Worm (Caenorhabditis elegans): Measurements from ENCODE around the gene nlp-27.
A peak's percentile ranks its signal among the peaks of the same experiment; 100 is the strongest.

nlp-27 gene

DNA sequence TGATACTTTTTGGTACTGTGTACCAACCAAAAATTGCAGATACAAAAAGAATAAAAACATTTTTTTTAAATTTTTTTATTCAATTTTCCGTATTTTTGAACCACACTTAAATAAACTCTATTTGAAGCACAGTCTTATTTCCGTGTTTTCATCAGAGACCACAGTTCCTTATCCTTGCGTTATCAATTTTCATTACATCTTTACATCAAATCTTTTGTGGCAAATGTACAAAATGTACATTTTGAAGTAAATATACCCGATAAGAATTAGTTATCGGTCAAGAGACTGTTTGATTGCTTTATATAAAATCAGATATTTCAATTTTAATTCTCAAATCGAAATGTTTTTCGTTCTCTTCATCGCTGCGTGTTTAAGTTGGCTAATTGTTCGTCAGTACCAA lies 33.1 kb downstream of the nlp-27 start, which contains the start of gene cyp-35A3:
TSS of gene cyp-35A3 (plus strand) at position 301 of the 400 bp plus-strand sequence.
- no peak for TF ChIP-seq nfya-1 (tag; optimal IDR thresholded peaks at IDR 0.05; ENCODE audit: insufficient read depth)
- TF ChIP-seq ceh-28 (tag; optimal IDR thresholded peaks at IDR 0.05): no peak
- TF ChIP-seq ama-1 (optimal IDR thresholded peaks at IDR 0.05): no peak
- TF ChIP-seq daf-12 (tag; optimal IDR thresholded peaks at IDR 0.05): no peak
- no peak for TF ChIP-seq egl-5 (tag; optimal IDR thresholded peaks at IDR 0.05)
- no peak for TF ChIP-seq fos-1 (tag; optimal IDR thresholded peaks at IDR 0.05)
- no peak for TF ChIP-seq ZK546.5 (tag; optimal IDR thresholded peaks at IDR 0.05)
- TF ChIP-seq nhr-237 (tag; optimal IDR thresholded peaks at IDR 0.05): no peak

DNA sequence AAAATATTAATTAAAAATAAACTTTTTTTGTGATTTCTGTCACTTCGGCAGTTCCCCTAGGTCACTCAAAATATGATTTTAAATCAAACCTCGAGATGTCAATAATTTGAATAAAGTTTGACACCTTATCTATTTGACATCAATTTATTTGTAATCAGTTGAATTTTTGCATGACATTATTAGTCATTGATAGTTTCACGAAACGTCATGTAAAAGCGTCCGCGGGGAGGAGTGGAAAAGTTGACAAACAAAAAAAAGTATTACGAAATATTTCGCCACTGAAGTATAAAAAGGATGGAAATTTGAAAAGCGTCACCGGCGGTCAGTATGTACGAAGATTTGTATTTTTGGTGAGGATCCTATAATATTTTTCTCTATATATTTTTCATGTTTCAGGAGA lies 35.6 kb downstream of the nlp-27 start, which contains the start of gene K09D9.1:
TSS of gene K09D9.1 (plus strand) at position 271 of the 400 bp plus-strand sequence.
- TF ChIP-seq pqm-1 (tag; optimal IDR thresholded peaks at IDR 0.05): peak; percentile 81
- peak; percentile 64 for TF ChIP-seq jun-1 (tag; optimal IDR thresholded peaks at IDR 0.05)
- no peak for TF ChIP-seq fos-1 (tag; optimal IDR thresholded peaks at IDR 0.05)
- TF ChIP-seq elt-2 (tag; optimal IDR thresholded peaks at IDR 0.05): peak; percentile 92
- no peak for TF ChIP-seq tbx-2 (tag; optimal IDR thresholded peaks at IDR 0.05)

DNA sequence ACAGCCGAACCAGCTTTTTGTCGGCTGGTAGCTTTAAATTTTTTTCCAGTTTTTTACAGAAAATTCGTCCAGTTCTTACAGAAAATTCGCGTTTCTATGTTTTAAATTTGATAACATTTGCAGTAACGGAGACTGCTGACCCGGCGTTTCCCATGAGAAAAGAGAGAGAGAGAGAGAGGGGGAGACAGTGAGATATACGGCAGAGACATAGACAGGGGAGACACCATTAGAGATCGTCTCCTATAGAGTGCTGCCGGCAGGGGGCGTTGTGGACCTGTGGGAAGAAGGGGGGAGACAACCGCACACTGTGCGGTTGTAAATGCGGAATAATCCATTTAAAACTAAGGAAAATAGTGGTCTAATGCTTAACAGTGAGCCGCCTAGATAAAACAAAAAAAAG lies 40.4 kb downstream of the nlp-27 start:
- TF ChIP-seq elt-2 (tag; optimal IDR thresholded peaks at IDR 0.05) (peak; percentile 30), nfya-1 (tag; optimal IDR thresholded peaks at IDR 0.05; ENCODE audit: insufficient read depth) (peak; percentile 87), mml-1 (tag; optimal IDR thresholded peaks at IDR 0.05) (no peak)

DNA sequence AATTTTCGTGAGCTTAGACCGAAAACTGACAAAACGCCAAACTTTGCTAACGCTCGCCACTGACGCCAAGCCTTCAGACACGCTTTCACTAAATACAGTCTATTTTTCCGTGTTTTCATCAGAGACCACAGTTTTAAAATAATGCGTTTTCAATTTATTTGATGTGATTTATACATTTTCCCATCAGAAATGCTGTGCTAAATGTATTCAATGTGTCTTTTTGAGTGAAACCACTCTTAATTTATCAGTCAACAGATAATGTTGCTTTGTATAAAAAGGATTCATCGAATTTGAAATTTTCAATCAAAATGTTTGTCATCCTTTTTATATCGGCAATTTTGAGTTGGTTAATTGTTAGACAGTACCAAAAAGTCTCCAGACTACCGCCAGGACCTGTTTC lies 42.1 kb downstream of the nlp-27 start, which contains the start of gene cyp-35A4:
TSS of gene cyp-35A4 (plus strand) at position 301 of the 400 bp plus-strand sequence.
- TF ChIP-seq pqm-1 (tag; optimal IDR thresholded peaks at IDR 0.05): no peak
- TF ChIP-seq nhr-77 (tag; optimal IDR thresholded peaks at IDR 0.05): no peak
- no peak for TF ChIP-seq snpc-4 (tag; optimal IDR thresholded peaks at IDR 0.05)
- no peak for TF ChIP-seq unc-39 (tag; optimal IDR thresholded peaks at IDR 0.05)
- TF ChIP-seq nhr-23 (tag; optimal IDR thresholded peaks at IDR 0.05): no peak
- no peak for TF ChIP-seq elt-2 (tag; optimal IDR thresholded peaks at IDR 0.05)
- TF ChIP-seq skn-1 (tag; optimal IDR thresholded peaks at IDR 0.05): no peak
- TF ChIP-seq unc-62 (GFP tag; optimal IDR thresholded peaks at IDR 0.05): no peak
- no peak for TF ChIP-seq ZK546.5 (tag; optimal IDR thresholded peaks at IDR 0.05)
- no peak for TF ChIP-seq nhr-11 (tag; optimal IDR thresholded peaks at IDR 0.05)
- TF ChIP-seq zag-1 (tag; optimal IDR thresholded peaks at IDR 0.05): no peak
- no peak for TF ChIP-seq nhr-28 (tag; optimal IDR thresholded peaks at IDR 0.05)
- no peak for TF ChIP-seq daf-12 (tag; optimal IDR thresholded peaks at IDR 0.05)
- TF ChIP-seq egl-5 (tag; optimal IDR thresholded peaks at IDR 0.05): no peak
- TF ChIP-seq nhr-43 (tag; optimal IDR thresholded peaks at IDR 0.05; ENCODE audit: poor library complexity, severe bottlenecking): no peak
- TF ChIP-seq elt-1 (tag; optimal IDR thresholded peaks at IDR 0.05): no peak
- no peak for TF ChIP-seq nhr-237 (tag; optimal IDR thresholded peaks at IDR 0.05)
- TF ChIP-seq ceh-9 (tag; optimal IDR thresholded peaks at IDR 0.05): no peak

DNA sequence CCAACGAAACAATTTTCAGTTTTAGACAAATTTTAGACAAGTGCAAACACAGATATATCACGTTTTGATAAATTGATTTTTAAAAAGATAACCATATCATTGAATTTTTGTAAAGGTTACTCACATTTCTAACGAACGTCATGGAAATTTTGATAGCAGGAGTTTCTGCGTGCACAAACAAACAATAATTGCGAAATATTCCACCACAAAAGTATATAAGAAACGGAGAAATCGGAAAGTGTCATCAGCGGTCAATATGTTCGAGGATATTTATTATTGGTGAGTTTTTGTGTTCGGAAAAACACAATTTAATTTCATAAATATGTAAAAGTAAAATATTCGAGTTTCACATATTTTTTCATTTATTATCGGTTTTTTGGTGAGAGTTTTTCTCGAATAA lies 45.1 kb downstream of the nlp-27 start, which contains the start of gene C49G7.7:
TSS of gene C49G7.7 (plus strand) at position 174 of the 400 bp plus-strand sequence.
- TF ChIP-seq pqm-1 (tag; optimal IDR thresholded peaks at IDR 0.05) (no peak), nhr-77 (tag; optimal IDR thresholded peaks at IDR 0.05) (no peak), sea-2 (GFP tag; optimal IDR thresholded peaks at IDR 0.05) (no peak), lin-15B (tag; optimal IDR thresholded peaks at IDR 0.05) (no peak), zag-1 (tag; optimal IDR thresholded peaks at IDR 0.05) (no peak), nhr-237 (tag; optimal IDR thresholded peaks at IDR 0.05) (no peak), ceh-9 (tag; optimal IDR thresholded peaks at IDR 0.05) (no peak), nhr-28 (tag; optimal IDR thresholded peaks at IDR 0.05) (no peak), fos-1 (tag; optimal IDR thresholded peaks at IDR 0.05) (no peak)

DNA sequence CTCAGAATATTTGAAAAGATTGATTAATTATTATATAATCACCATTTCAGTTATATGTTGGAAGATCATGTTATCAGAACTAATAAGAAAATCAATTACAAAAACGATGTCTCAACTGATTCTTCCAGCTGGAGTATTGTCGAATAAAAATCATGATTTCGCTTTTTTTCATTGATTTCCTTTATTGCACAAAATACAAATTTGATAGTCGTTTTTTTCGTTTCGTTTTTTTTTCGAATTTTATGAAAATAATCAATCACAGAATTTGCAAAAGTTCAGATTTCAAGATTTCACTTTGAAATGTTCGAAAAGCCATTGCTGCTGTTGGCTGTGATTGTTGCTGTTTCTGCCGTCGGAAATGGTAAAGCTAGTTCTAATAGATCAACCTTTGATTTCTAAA lies 46.6 kb downstream of the nlp-27 start, which contains the start of gene C49G7.13:
TSS of gene C49G7.13 (plus strand) at position 301 of the 400 bp plus-strand sequence.
- no peak for TF ChIP-seq nhr-237 (tag; optimal IDR thresholded peaks at IDR 0.05)
- TF ChIP-seq fos-1 (tag; optimal IDR thresholded peaks at IDR 0.05): no peak
- no peak for TF ChIP-seq aly-2 (tag; optimal IDR thresholded peaks at IDR 0.05)
- no peak for TF ChIP-seq fkh-10 (GFP tag; optimal IDR thresholded peaks at IDR 0.05)
- TF ChIP-seq mml-1 (tag; optimal IDR thresholded peaks at IDR 0.05): no peak
- TF ChIP-seq jun-1 (tag; optimal IDR thresholded peaks at IDR 0.05): no peak
- TF ChIP-seq ztf-11 (tag; optimal IDR thresholded peaks at IDR 0.05): no peak
- TF ChIP-seq R02D3.7 (tag; optimal IDR thresholded peaks at IDR 0.05): no peak
- TF ChIP-seq snpc-4 (tag; optimal IDR thresholded peaks at IDR 0.05): no peak
- no peak for TF ChIP-seq egl-27 (tag; optimal IDR thresholded peaks at IDR 0.05)
- TF ChIP-seq nhr-76 (tag; optimal IDR thresholded peaks at IDR 0.05): no peak
- no peak for TF ChIP-seq ZK546.5 (tag; optimal IDR thresholded peaks at IDR 0.05)
- no peak for TF ChIP-seq ceh-28 (tag; optimal IDR thresholded peaks at IDR 0.05)
- no peak for TF ChIP-seq ztf-4 (tag; optimal IDR thresholded peaks at IDR 0.05)
- TF ChIP-seq mdl-1 (tag; optimal IDR thresholded peaks at IDR 0.05): no peak
- TF ChIP-seq tbx-2 (tag; optimal IDR thresholded peaks at IDR 0.05): no peak
- no peak for TF ChIP-seq unc-39 (tag; optimal IDR thresholded peaks at IDR 0.05)
- no peak for TF ChIP-seq nhr-11 (tag; optimal IDR thresholded peaks at IDR 0.05)
- TF ChIP-seq unc-62 (GFP tag; optimal IDR thresholded peaks at IDR 0.05): no peak

Data from whole organism, L3 larva.